Fruit fly (Drosophila melanogaster): ENCODE measurements around the gene COX7A.

Gene COX7A

DNA sequence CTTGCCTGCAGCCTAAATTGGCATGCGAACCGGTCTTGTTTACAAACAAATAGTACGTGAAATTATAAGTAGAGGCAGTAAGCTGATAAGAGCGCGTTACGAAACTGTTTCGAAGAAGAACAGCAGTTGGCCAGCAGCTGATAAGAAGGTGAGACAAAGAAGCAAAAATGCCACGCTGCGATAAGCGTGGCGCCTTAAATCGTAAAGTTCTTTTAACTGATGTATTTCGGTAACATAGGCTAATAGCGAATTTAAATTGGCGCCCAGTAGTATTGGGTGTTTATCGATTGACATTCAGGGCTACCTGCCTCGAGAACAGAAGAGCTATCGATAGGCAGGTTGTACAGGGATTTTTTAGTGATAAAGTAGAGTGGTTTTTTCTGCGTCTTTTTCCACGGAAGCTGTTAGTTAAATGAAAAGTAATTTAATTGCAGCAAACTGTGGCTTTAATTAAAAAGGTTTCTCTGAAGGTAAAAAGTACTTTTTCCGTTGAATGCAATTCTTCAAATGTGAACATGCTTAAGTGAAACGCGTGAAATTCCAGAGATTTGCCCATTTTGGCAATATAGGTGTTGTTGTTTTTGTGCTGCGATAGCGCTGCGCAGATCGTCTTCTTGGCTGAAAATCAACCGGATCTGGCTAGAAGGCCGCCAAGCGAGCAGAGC, 15.9 kb upstream of the COX7A start, which contains the start of gene stck (continued):
- TF ChIP-seq lab (GFP tag; optimal IDR thresholded peaks at IDR 0.05): peak; percentile 62
- no peak for TF ChIP-seq Elba2 (GFP tag; optimal IDR thresholded peaks at IDR 0.05)
- 0 out of 2 replicates have a peak, but pooled peaks have one; percentile 19 for TF ChIP-seq MBD-R2 (GFP tag; IDR thresholded peaks at IDR 0.05)
- TF ChIP-seq chm (GFP tag; IDR thresholded peaks at IDR 0.05): no peak; the same call in 1 of the 2 replicates
- TF ChIP-seq az2 (GFP tag; optimal IDR thresholded peaks at IDR 0.05): no peak
- TF ChIP-seq CG12769 (tag; optimal IDR thresholded peaks at IDR 0.05): no peak
- no peak for TF ChIP-seq eyg (GFP tag; optimal IDR thresholded peaks at IDR 0.05)
- TF ChIP-seq Neu2 (GFP tag; optimal IDR thresholded peaks at IDR 0.05; ENCODE audit: borderline replicate concordance): no peak
- TF ChIP-seq BtbVII (GFP tag; optimal IDR thresholded peaks at IDR 0.05): no peak
- no peak for TF ChIP-seq CG2202 (tag; optimal IDR thresholded peaks at IDR 0.05)
- TF ChIP-seq CG8765 (GFP tag; IDR thresholded peaks at IDR 0.05): no peak
- TF ChIP-seq CG9932 (GFP tag; IDR thresholded peaks at IDR 0.05): no peak
- TF ChIP-seq BEAF-32 (GFP tag; optimal IDR thresholded peaks at IDR 0.05): peak; percentile 81
- TF ChIP-seq CG1024 (GFP tag; IDR thresholded peaks at IDR 0.05): no peak
- no peak for TF ChIP-seq CG10959 (GFP tag; IDR thresholded peaks at IDR 0.05)
- TF ChIP-seq nmo (GFP tag; optimal IDR thresholded peaks at IDR 0.05): peak; percentile 51
- TF ChIP-seq ac (GFP tag; optimal IDR thresholded peaks at IDR 0.05): no peak
- TF ChIP-seq HmgD (GFP tag; optimal IDR thresholded peaks at IDR 0.05): no peak
- peak; percentile 24; the same call in 1 of the 2 replicates for TF ChIP-seq CG2129 (GFP tag; IDR thresholded peaks at IDR 0.05; ENCODE audit: partially characterized antibody)
- TF ChIP-seq her (GFP tag; optimal IDR thresholded peaks at IDR 0.05): no peak
- no peak for TF ChIP-seq CG13123 (GFP tag; optimal IDR thresholded peaks at IDR 0.05)
- TF ChIP-seq CG6791 (GFP tag; IDR thresholded peaks at IDR 0.05; ENCODE audit: partially characterized antibody): peak; percentile 61; the same call in 2 of the 3 replicates
- TF ChIP-seq CG7357 (GFP tag; IDR thresholded peaks at IDR 0.05): no peak
- no peak for TF ChIP-seq sna (GFP tag; IDR thresholded peaks at IDR 0.05; ENCODE audit: partially characterized antibody)
- no peak for TF ChIP-seq Hmx (GFP tag; optimal IDR thresholded peaks at IDR 0.05)
- TF ChIP-seq YL-1 (GFP tag; optimal IDR thresholded peaks at IDR 0.05): peak; percentile 68
- peak; percentile 30 for TF ChIP-seq CG15601 (tag; optimal IDR thresholded peaks at IDR 0.05)
- no peak for TF ChIP-seq z (GFP tag; IDR thresholded peaks at IDR 0.05)
- no peak for TF ChIP-seq Ets65A (GFP tag)
- TF ChIP-seq lmd (GFP tag; IDR thresholded peaks at IDR 0.05): no peak
- no peak for TF ChIP-seq Trl (optimal IDR thresholded peaks at IDR 0.05)
- TF ChIP-seq Trl (GFP tag; optimal IDR thresholded peaks at IDR 0.05): no peak
- TF ChIP-seq CG31224 (GFP tag; IDR thresholded peaks at IDR 0.05): no peak
- TF ChIP-seq CG14860 (GFP tag; IDR thresholded peaks at IDR 0.05; ENCODE audit: partially characterized antibody): peak; percentile 56; the same call in 1 of the 3 replicates
- TF ChIP-seq Dfd (GFP tag; optimal IDR thresholded peaks at IDR 0.05): no peak
- no peak for TF ChIP-seq CG10209 (GFP tag; optimal IDR thresholded peaks at IDR 0.05)
- no peak for TF ChIP-seq nau (GFP tag; optimal IDR thresholded peaks at IDR 0.05)
- TF ChIP-seq GATAe (GFP tag; conservative IDR thresholded peaks at IDR 0.05): peak; percentile 51; the same call in 1 of the 2 replicates
- TF ChIP-seq CG11696 (GFP tag; IDR thresholded peaks at IDR 0.05): no peak
- no peak for TF ChIP-seq CG2678 (tag; optimal IDR thresholded peaks at IDR 0.05)
- TF ChIP-seq pros (GFP tag; optimal IDR thresholded peaks at IDR 0.05): no peak
- TF ChIP-seq run (tag; optimal IDR thresholded peaks at IDR 0.05): no peak
- no peak for TF ChIP-seq CG2199 (GFP tag; IDR thresholded peaks at IDR 0.05)
- TF ChIP-seq CG11398 (GFP tag; optimal IDR thresholded peaks at IDR 0.05): no peak
- no peak for TF ChIP-seq Lhr (GFP tag; optimal IDR thresholded peaks at IDR 0.05)
- no peak for TF ChIP-seq Nf-YC (tag; optimal IDR thresholded peaks at IDR 0.05)
- TF ChIP-seq CG17359 (tag; optimal IDR thresholded peaks at IDR 0.05): no peak
- no peak for TF ChIP-seq disco-r (GFP tag; optimal IDR thresholded peaks at IDR 0.05)
- no peak for TF ChIP-seq ken (GFP tag; IDR thresholded peaks at IDR 0.05)
- TF ChIP-seq CG6254 (GFP tag; optimal IDR thresholded peaks at IDR 0.05): no peak
